Worm (Caenorhabditis elegans): ENCODE data around the gene Y49F6B.14.
A peak's percentile ranks its signal among the peaks of the same experiment; 100 is the strongest.

Gene Y49F6B.14

DNA sequence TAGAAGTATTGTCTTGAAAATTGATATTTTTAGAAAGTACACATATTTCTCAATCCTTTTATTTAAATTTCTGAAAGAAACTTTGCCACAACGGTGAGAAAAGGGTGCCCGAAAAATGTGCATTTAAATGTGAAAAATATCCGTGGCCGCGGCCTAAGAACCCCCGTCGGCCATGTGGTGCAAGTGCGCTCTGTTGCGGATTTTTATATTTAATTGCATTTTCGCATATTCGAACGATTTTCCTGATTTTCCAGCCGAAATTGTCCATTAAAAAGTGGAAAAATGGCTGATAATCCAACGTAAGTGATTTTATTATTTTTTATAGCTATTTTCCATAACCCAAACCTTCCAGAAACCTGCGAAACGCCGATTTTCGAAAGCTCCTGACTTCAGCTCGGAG, 33.1 kb downstream of the Y49F6B.14 start, which contains the start of gene smu-2:
Gene smu-2, plus strand, starts transcription at position 178 of the 400 bp plus-strand sequence.
- TF ChIP-seq ztf-23 (GFP tag; IDR thresholded peaks at IDR 0.05) = peak; percentile 74
- TF ChIP-seq tab-1 (GFP tag; IDR thresholded peaks at IDR 0.05) = no peak
- TF ChIP-seq T22C8.4 (GFP tag; IDR thresholded peaks at IDR 0.05) = no peak
- TF ChIP-seq klf-2 (GFP tag; conservative IDR thresholded peaks at IDR 0.05) = 0 out of 2 replicates have a peak, but pooled peaks have one; percentile 45
- TF ChIP-seq ztf-29 (GFP tag; IDR thresholded peaks at IDR 0.05) = no peak
- TF ChIP-seq flt-1 (GFP tag; IDR thresholded peaks at IDR 0.05) = peak; percentile 67; the same call in 1 of the 2 replicates
- TF ChIP-seq cog-1 (tag; optimal IDR thresholded peaks at IDR 0.05) = peak; percentile 39
- no peak for TF ChIP-seq med-1 (GFP tag; optimal IDR thresholded peaks at IDR 0.05; ENCODE audit: insufficient read depth)

ce11 chrII:3481584-3481983, 33.7 kb downstream of the Y49F6B.14 start, which contains the start of gene Y49F6B.8:
Y49F6B.8 (minus strand) TSS chrII:3481684.
- TF ChIP-seq ztf-29 (GFP tag; IDR thresholded peaks at IDR 0.05) (no peak), ztf-23 (GFP tag; IDR thresholded peaks at IDR 0.05) (no peak), flt-1 (GFP tag; IDR thresholded peaks at IDR 0.05) (no peak), tab-1 (GFP tag; IDR thresholded peaks at IDR 0.05) (no peak), cog-1 (tag; optimal IDR thresholded peaks at IDR 0.05) (no peak), ref-1 (GFP tag; conservative IDR thresholded peaks at IDR 0.05) (no peak), T22C8.4 (GFP tag; IDR thresholded peaks at IDR 0.05) (no peak), klf-2 (GFP tag; conservative IDR thresholded peaks at IDR 0.05) (no peak), med-1 (GFP tag; optimal IDR thresholded peaks at IDR 0.05; ENCODE audit: insufficient read depth) (no peak)

ce11 chrII:3477171-3477570, 38.1 kb downstream of the Y49F6B.14 start, which contains the start of gene fbxb-104:
fbxb-104 (minus strand) TSS chrII:3477271.
- TF ChIP-seq flt-1 (GFP tag; IDR thresholded peaks at IDR 0.05) (no peak), ztf-29 (GFP tag; IDR thresholded peaks at IDR 0.05) (no peak), klf-2 (GFP tag; conservative IDR thresholded peaks at IDR 0.05) (no peak), tab-1 (GFP tag; IDR thresholded peaks at IDR 0.05) (no peak), ref-1 (GFP tag; conservative IDR thresholded peaks at IDR 0.05) (no peak), med-1 (GFP tag; optimal IDR thresholded peaks at IDR 0.05; ENCODE audit: insufficient read depth) (no peak), ztf-23 (GFP tag; IDR thresholded peaks at IDR 0.05) (no peak), T22C8.4 (GFP tag; IDR thresholded peaks at IDR 0.05) (no peak), cog-1 (tag; optimal IDR thresholded peaks at IDR 0.05) (no peak)

DNA sequence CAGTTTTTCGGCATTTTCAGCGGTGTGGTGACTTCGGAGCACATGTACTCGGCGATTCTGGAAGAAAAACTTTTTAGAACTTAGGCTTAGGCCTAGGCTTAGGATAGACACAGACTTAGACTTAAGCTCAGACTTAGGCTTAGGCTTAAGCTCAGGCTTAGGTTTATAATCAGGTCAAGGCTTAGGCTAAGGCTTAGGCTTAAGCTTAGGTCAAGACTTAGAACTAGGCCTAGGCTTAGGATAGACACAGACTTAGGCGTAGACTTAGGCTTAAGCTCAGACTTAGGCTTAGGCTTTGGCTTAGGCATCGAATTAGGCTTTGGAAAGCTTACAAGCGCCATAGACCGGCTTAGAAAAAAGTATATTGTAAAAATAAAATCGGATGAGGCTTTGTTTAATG, 38.7 kb downstream of the Y49F6B.14 start:
- TF ChIP-seq T22C8.4 (GFP tag; IDR thresholded peaks at IDR 0.05) (no peak), ztf-29 (GFP tag; IDR thresholded peaks at IDR 0.05) (0 out of 2 replicates have a peak, but pooled peaks have one; percentile 13)

DNA sequence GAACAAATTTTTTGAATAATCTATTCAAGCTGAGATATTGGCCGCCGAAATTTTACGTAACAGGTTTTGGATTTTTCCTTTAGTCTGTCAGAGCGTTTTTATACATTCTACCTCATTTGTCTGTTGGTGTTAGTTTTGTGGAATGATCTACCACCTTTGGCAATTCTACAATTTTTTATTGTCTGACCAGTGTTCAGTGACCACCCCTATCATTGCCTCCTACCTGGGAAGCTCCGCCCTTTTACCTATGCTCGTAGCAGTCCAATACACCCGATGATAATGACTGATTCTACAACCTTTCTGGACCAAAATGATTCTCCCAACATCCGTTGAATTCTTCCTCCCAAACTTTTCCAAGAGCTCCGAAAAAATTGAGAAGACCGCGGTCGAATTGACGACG, 41.5 kb downstream of the Y49F6B.14 start, which contains the start of gene sdz-32:
Gene sdz-32, plus strand, starts transcription at position 301 of the 400 bp plus-strand sequence.
- no peak for TF ChIP-seq ztf-29 (GFP tag; IDR thresholded peaks at IDR 0.05)
- TF ChIP-seq ztf-23 (GFP tag; IDR thresholded peaks at IDR 0.05) = no peak
- TF ChIP-seq klf-2 (GFP tag; conservative IDR thresholded peaks at IDR 0.05) = no peak
- TF ChIP-seq tab-1 (GFP tag; IDR thresholded peaks at IDR 0.05) = no peak
- no peak for TF ChIP-seq ref-1 (GFP tag; conservative IDR thresholded peaks at IDR 0.05)
- TF ChIP-seq cog-1 (tag; optimal IDR thresholded peaks at IDR 0.05) = no peak
- no peak for TF ChIP-seq flt-1 (GFP tag; IDR thresholded peaks at IDR 0.05)

DNA sequence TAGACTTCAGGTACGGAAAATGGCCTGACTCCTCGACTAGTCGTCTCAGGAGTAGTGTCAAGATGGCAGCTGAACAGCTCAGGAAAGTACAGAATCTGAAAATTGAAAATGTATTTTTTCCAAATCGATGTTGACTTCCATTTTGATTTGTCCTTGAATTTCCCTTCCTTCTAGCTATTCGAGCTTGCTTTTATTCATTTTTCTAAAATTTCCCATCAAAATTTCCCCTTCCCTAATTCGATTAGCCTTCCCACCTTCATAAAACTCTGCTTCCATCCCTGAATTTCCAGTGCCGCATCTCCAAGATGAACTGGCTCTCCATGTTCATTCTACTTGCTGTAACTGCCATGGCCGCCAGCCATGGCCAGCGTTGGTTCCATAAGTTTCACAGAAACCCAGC, 42.5 kb downstream of the Y49F6B.14 start, which contains the start of gene Y49F6B.6:
Gene Y49F6B.6, plus strand, starts transcription at position 301 of the 400 bp plus-strand sequence.
- TF ChIP-seq ref-1 (GFP tag; conservative IDR thresholded peaks at IDR 0.05) (no peak), med-1 (GFP tag; optimal IDR thresholded peaks at IDR 0.05; ENCODE audit: insufficient read depth) (no peak), cog-1 (tag; optimal IDR thresholded peaks at IDR 0.05) (no peak), tab-1 (GFP tag; IDR thresholded peaks at IDR 0.05) (no peak), ztf-29 (GFP tag; IDR thresholded peaks at IDR 0.05) (no peak)

- TF ChIP-seq ref-1 (GFP tag; conservative IDR thresholded peaks at IDR 0.05) = no peak
- TF ChIP-seq T22C8.4 (GFP tag; IDR thresholded peaks at IDR 0.05) = no peak
- TF ChIP-seq med-1 (GFP tag; optimal IDR thresholded peaks at IDR 0.05; ENCODE audit: insufficient read depth) = no peak
- no peak for TF ChIP-seq flt-1 (GFP tag; IDR thresholded peaks at IDR 0.05)
- no peak for TF ChIP-seq cog-1 (tag; optimal IDR thresholded peaks at IDR 0.05)
- no peak for TF ChIP-seq klf-2 (GFP tag; conservative IDR thresholded peaks at IDR 0.05)
- TF ChIP-seq tab-1 (GFP tag; IDR thresholded peaks at IDR 0.05) = no peak
- no peak for TF ChIP-seq ztf-23 (GFP tag; IDR thresholded peaks at IDR 0.05)
- TF ChIP-seq ztf-29 (GFP tag; IDR thresholded peaks at IDR 0.05) = no peak
Observed at ce11 chrII:3472316-3472715, 43.0 kb downstream of the Y49F6B.14 start, which contains the start of gene Y49F6B.12. Y49F6B.12 (minus strand) TSS chrII:3472416.

ce11 chrII:3471603-3472002, 43.7 kb downstream of the Y49F6B.14 start, which contains the start of gene Y49F6B.13:
Y49F6B.13 (minus strand) TSS chrII:3471703.
- no peak for TF ChIP-seq ztf-29 (GFP tag; IDR thresholded peaks at IDR 0.05)
- TF ChIP-seq T22C8.4 (GFP tag; IDR thresholded peaks at IDR 0.05) = no peak
- no peak for TF ChIP-seq cog-1 (tag; optimal IDR thresholded peaks at IDR 0.05)
- no peak for TF ChIP-seq ztf-23 (GFP tag; IDR thresholded peaks at IDR 0.05)
- no peak for TF ChIP-seq tab-1 (GFP tag; IDR thresholded peaks at IDR 0.05)
- TF ChIP-seq ref-1 (GFP tag; conservative IDR thresholded peaks at IDR 0.05) = no peak
- TF ChIP-seq med-1 (GFP tag; optimal IDR thresholded peaks at IDR 0.05; ENCODE audit: insufficient read depth) = no peak
- TF ChIP-seq flt-1 (GFP tag; IDR thresholded peaks at IDR 0.05) = no peak
- TF ChIP-seq klf-2 (GFP tag; conservative IDR thresholded peaks at IDR 0.05) = no peak

ce11 chrII:3470549-3470948, 44.7 kb downstream of the Y49F6B.14 start, which contains the start of gene Y49F6B.20:
Y49F6B.20 (minus strand) TSS chrII:3470649.
- TF ChIP-seq T22C8.4 (GFP tag; IDR thresholded peaks at IDR 0.05) (no peak), ref-1 (GFP tag; conservative IDR thresholded peaks at IDR 0.05) (no peak), med-1 (GFP tag; optimal IDR thresholded peaks at IDR 0.05; ENCODE audit: insufficient read depth) (no peak), tab-1 (GFP tag; IDR thresholded peaks at IDR 0.05) (no peak), flt-1 (GFP tag; IDR thresholded peaks at IDR 0.05) (no peak), ztf-29 (GFP tag; IDR thresholded peaks at IDR 0.05) (no peak)
